Fruit fly (Drosophila melanogaster): ENCODE data around the gene santa-maria.

The santa-maria gene

DNA sequence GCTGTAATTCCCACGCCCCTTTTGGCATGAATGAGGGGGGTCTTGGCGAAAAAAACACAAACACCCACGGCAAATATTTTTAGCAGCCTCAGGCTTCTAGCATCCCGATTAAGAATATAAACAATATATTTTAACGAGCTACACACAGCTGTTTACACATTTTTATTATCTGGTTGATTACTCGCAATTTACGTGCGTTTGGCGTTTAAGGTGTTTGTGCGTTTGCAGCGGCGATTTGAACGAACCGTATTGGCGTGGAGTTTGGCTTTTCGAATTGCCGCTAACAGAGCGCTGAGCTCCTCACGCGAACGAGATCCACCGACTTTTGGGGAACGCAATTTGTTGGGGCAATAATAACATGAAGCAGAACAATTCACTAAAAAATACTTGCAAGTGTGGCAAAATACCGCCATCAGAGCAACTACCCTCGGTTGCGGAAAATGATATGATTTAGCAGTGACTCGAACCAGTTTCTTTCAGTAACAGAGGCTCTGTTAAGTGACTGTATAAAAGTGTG is 45.0 kb upstream of the santa-maria start, which contains the start of gene Ziz (continued):
- no peak for TF ChIP-seq CG6765 (GFP tag; optimal IDR thresholded peaks at IDR 0.05)
- peak; percentile 63 for TF ChIP-seq zfh1 (GFP tag; IDR thresholded peaks at IDR 0.05)
- no peak for TF ChIP-seq gt (GFP tag; IDR thresholded peaks at IDR 0.05)
- TF ChIP-seq CG7372 (GFP tag; IDR thresholded peaks at IDR 0.05) = no peak
- peak; percentile 21 for TF ChIP-seq CG6683 (GFP tag; optimal IDR thresholded peaks at IDR 0.05)
- TF ChIP-seq Ptx1 (GFP tag; IDR thresholded peaks at IDR 0.05) = no peak
- TF ChIP-seq CG12219 (GFP tag; optimal IDR thresholded peaks at IDR 0.05) = no peak
- TF ChIP-seq Awh (GFP tag; IDR thresholded peaks at IDR 0.05) = peak; percentile 57; the same call in 1 of the 2 replicates
- TF ChIP-seq trh (GFP tag; optimal IDR thresholded peaks at IDR 0.05) = no peak
- no peak for TF ChIP-seq Tbp (GFP tag; optimal IDR thresholded peaks at IDR 0.05)
- TF ChIP-seq Ssrp (tag; optimal IDR thresholded peaks at IDR 0.05) = no peak
- TF ChIP-seq hkb (optimal IDR thresholded peaks at IDR 0.05) = no peak
- TF ChIP-seq hkb (GFP tag; IDR thresholded peaks at IDR 0.05) = no peak; the same call in 1 of the 2 replicates
- TF ChIP-seq Side (GFP tag; optimal IDR thresholded peaks at IDR 0.05) = no peak
- peak; percentile 54 for TF ChIP-seq Abd-B (GFP tag; optimal IDR thresholded peaks at IDR 0.05)
- TF ChIP-seq fd96Cb (tag; optimal IDR thresholded peaks at IDR 0.05) = no peak
- no peak for TF ChIP-seq dysf (GFP tag; IDR thresholded peaks at IDR 0.05)
- peak; percentile 63 for TF ChIP-seq CG10543 (GFP tag; optimal IDR thresholded peaks at IDR 0.05)
- peak; percentile 76 for TF ChIP-seq CG6791 (GFP tag; IDR thresholded peaks at IDR 0.05; ENCODE audit: partially characterized antibody)
- peak; percentile 40; the same call in 1 of the 2 replicates for TF ChIP-seq ranshi (GFP tag; IDR thresholded peaks at IDR 0.05)
- TF ChIP-seq row (GFP tag; IDR thresholded peaks at IDR 0.05) = peak; percentile 28; the same call in 1 of the 3 replicates
- peak; percentile 50; the same call in 1 of the 2 replicates for TF ChIP-seq vvl (GFP tag; IDR thresholded peaks at IDR 0.05)
- no peak for TF ChIP-seq gsb (GFP tag; IDR thresholded peaks at IDR 0.05)
- no peak for TF ChIP-seq CG31388 (GFP tag; optimal IDR thresholded peaks at IDR 0.05)
- TF ChIP-seq unc-4 (GFP tag; IDR thresholded peaks at IDR 0.05; ENCODE audit: partially characterized antibody) = peak; percentile 56
- no peak for TF ChIP-seq ham (GFP tag; IDR thresholded peaks at IDR 0.05)
- TF ChIP-seq Atf3 (GFP tag; optimal IDR thresholded peaks at IDR 0.05) = no peak
- TF ChIP-seq sqz (GFP tag; optimal IDR thresholded peaks at IDR 0.05) = peak; percentile 60
- peak; percentile 71; the same call in 1 of the 2 replicates for TF ChIP-seq tna (GFP tag; IDR thresholded peaks at IDR 0.05; ENCODE audit: partially characterized antibody)
- TF ChIP-seq CG16779 (GFP tag; IDR thresholded peaks at IDR 0.05) = 0 out of 2 replicates have a peak, but pooled peaks have one; percentile 34
- no peak for TF ChIP-seq klu (GFP tag; IDR thresholded peaks at IDR 0.05)
- TF ChIP-seq CG11504 (tag; optimal IDR thresholded peaks at IDR 0.05) = peak; percentile 61
- TF ChIP-seq CG14860 (GFP tag; IDR thresholded peaks at IDR 0.05; ENCODE audit: partially characterized antibody) = no peak
- no peak for TF ChIP-seq CG10209 (GFP tag; optimal IDR thresholded peaks at IDR 0.05)
- no peak for TF ChIP-seq sc (optimal IDR thresholded peaks at IDR 0.05)
- no peak for TF ChIP-seq sc (GFP tag; optimal IDR thresholded peaks at IDR 0.05)
- no peak for TF ChIP-seq mam (GFP tag; optimal IDR thresholded peaks at IDR 0.05)
- TF ChIP-seq PHDP (tag; optimal IDR thresholded peaks at IDR 0.05) = peak; percentile 42
- no peak for TF ChIP-seq peb (GFP tag; IDR thresholded peaks at IDR 0.05)
- TF ChIP-seq eve (GFP tag; optimal IDR thresholded peaks at IDR 0.05) = no peak
- no peak for TF ChIP-seq crol (GFP tag; IDR thresholded peaks at IDR 0.05)
- peak; percentile 84 for TF ChIP-seq Ets97D (GFP tag; optimal IDR thresholded peaks at IDR 0.05)
- no peak for TF ChIP-seq corto (GFP tag; optimal IDR thresholded peaks at IDR 0.05)
- 0 out of 2 replicates have a peak, but pooled peaks have one; percentile 26 for TF ChIP-seq hbn (GFP tag; IDR thresholded peaks at IDR 0.05; ENCODE audit: partially characterized antibody)
- TF ChIP-seq CG10431 (GFP tag; optimal IDR thresholded peaks at IDR 0.05) = no peak
- no peak for TF ChIP-seq bowl (GFP tag; IDR thresholded peaks at IDR 0.05)
- no peak for TF ChIP-seq lov (optimal IDR thresholded peaks at IDR 0.05)
- TF ChIP-seq lov (GFP tag; IDR thresholded peaks at IDR 0.05) = 0 out of 3 replicates have a peak, but pooled peaks have one; percentile 45
- TF ChIP-seq Dll (GFP tag; IDR thresholded peaks at IDR 0.05; ENCODE audit: partially characterized antibody) = no peak
- TF ChIP-seq CG10321 (GFP tag; IDR thresholded peaks at IDR 0.05) = no peak
- peak; percentile 75 for TF ChIP-seq CG14710 (tag; optimal IDR thresholded peaks at IDR 0.05)
